Worm (Caenorhabditis elegans) whole organism, mixed stage, embryonic: ENCODE results near the gene dmsr-8.

Experiments used
- M03D4.4 ChIP-seq: sonication (generic microtip); optimal IDR thresholded peaks from 2 replicates; lab custom pipeline; 2017; ENCODE audit warnings: mild to moderate bottlenecking, missing genetic modification characterization, missing compliant biosample characterization
- bed-3 ChIP-seq: fragments of 200-800 bp; sonication (Bioruptor generic); optimal IDR thresholded peaks from 3 replicates; lab custom pipeline; 2018; ENCODE audit warnings: mild to moderate bottlenecking, missing genetic modification characterization, moderate library complexity, missing compliant biosample characterization
- blmp-1 ChIP-seq: fragments of 150-350 bp; optimal IDR thresholded peaks from 2 replicates; lab custom pipeline; 2014; ENCODE audit warnings: missing biosample characterization, missing genetic modification characterization
- ceh-39 ChIP-seq: fragments of 150-350 bp; optimal IDR thresholded peaks from 2 replicates; lab custom pipeline; 2014; ENCODE audit warnings: missing biosample characterization, missing genetic modification characterization
- ceh-43 ChIP-seq: fragments of 200-800 bp; sonication (Bioruptor generic); optimal IDR thresholded peaks from 2 replicates; lab custom pipeline; 2018; ENCODE audit warnings: mild to moderate bottlenecking, missing genetic modification characterization, moderate library complexity, missing compliant biosample characterization
- ceh-83 ChIP-seq: fragments of 200-800 bp; sonication (Bioruptor generic); optimal IDR thresholded peaks from 2 replicates; lab custom pipeline; 2018; ENCODE audit warnings: mild to moderate bottlenecking, missing genetic modification characterization, missing compliant biosample characterization
- ces-1 ChIP-seq: fragments of 150-350 bp; optimal IDR thresholded peaks from 2 replicates; lab custom pipeline; 2014; ENCODE audit warnings: missing biosample characterization, missing genetic modification reagents, missing genetic modification characterization
- cnd-1 ChIP-seq: fragments of 200-800 bp; sonication (Bioruptor generic); optimal IDR thresholded peaks from 2 replicates; lab custom pipeline; 2018; ENCODE audit warnings: mild to moderate bottlenecking, missing genetic modification characterization, missing compliant biosample characterization
- drap-1 ChIP-seq: fragments of 200-800 bp; sonication (Bioruptor generic); optimal IDR thresholded peaks from 3 replicates; lab custom pipeline; 2018; ENCODE audit warnings: mild to moderate bottlenecking, missing genetic modification characterization, missing compliant biosample characterization
- elt-1 ChIP-seq: sonication (generic microtip); optimal IDR thresholded peaks from 2 replicates; lab custom pipeline; 2017; ENCODE audit warnings: missing genetic modification characterization, mild to moderate bottlenecking, missing compliant biosample characterization, antibody characterized with exemption, moderate library complexity, borderline replicate concordance; ENCODE audit not compliant: insufficient read depth
- elt-3 ChIP-seq: fragments of 150-350 bp; optimal IDR thresholded peaks from 2 replicates; lab custom pipeline; 2014; ENCODE audit warnings: missing biosample characterization, missing genetic modification characterization
- flh-1 ChIP-seq: fragments of 200-800 bp; sonication (Bioruptor generic); optimal IDR thresholded peaks from 2 replicates; lab custom pipeline; 2018; ENCODE audit warnings: mild to moderate bottlenecking, missing genetic modification characterization, moderate library complexity, missing compliant biosample characterization
- ham-2 ChIP-seq: fragments of 200-800 bp; sonication (Bioruptor generic); optimal IDR thresholded peaks from 2 replicates; lab custom pipeline; 2018; ENCODE audit warnings: mild to moderate bottlenecking, missing genetic modification characterization, missing compliant biosample characterization
- hlh-1 ChIP-seq: fragments of 150-350 bp; optimal IDR thresholded peaks from 2 replicates; lab custom pipeline; 2014; ENCODE audit warnings: missing biosample characterization, missing genetic modification reagents, missing genetic modification characterization
- lin-13 ChIP-seq: fragments of 150-350 bp; optimal IDR thresholded peaks from 2 replicates; lab custom pipeline; 2014; ENCODE audit warnings: missing biosample characterization, missing genetic modification characterization
- lin-32 ChIP-seq: fragments of 200-800 bp; sonication (Bioruptor generic); optimal IDR thresholded peaks from 2 replicates; lab custom pipeline; 2018; ENCODE audit warnings: mild to moderate bottlenecking, missing genetic modification characterization, missing compliant biosample characterization
- lsy-2 ChIP-seq: fragments of 150-350 bp; optimal IDR thresholded peaks from 2 replicates; lab custom pipeline; 2014; ENCODE audit warnings: missing biosample characterization, missing genetic modification characterization
- mab-5 ChIP-seq: fragments of 150-350 bp; optimal IDR thresholded peaks from 2 replicates; lab custom pipeline; 2014; ENCODE audit warnings: missing biosample characterization, missing genetic modification characterization
- mep-1 ChIP-seq: fragments of 150-350 bp; optimal IDR thresholded peaks from 2 replicates; lab custom pipeline; 2017; ENCODE audit warnings: missing biosample characterization, missing genetic modification reagents, missing genetic modification characterization, inconsistent platforms
- mls-2 ChIP-seq: sonication (generic microtip); optimal IDR thresholded peaks from 2 replicates; lab custom pipeline; 2016; ENCODE audit warnings: mild to moderate bottlenecking, missing genetic modification characterization, moderate library complexity, missing compliant biosample characterization
- nhr-12 ChIP-seq: fragments of 150-350 bp; optimal IDR thresholded peaks from 2 replicates; lab custom pipeline; 2014; ENCODE audit warnings: missing biosample characterization, missing genetic modification characterization
- nhr-2 ChIP-seq: fragments of 150-350 bp; optimal IDR thresholded peaks from 2 replicates; lab custom pipeline; 2014; ENCODE audit warnings: missing biosample characterization, missing genetic modification characterization
- nhr-237 ChIP-seq: fragments of 150-350 bp; optimal IDR thresholded peaks from 2 replicates; lab custom pipeline; 2014; ENCODE audit warnings: missing biosample characterization, missing genetic modification characterization
- nhr-28 ChIP-seq: fragments of 150-350 bp; optimal IDR thresholded peaks from 2 replicates; lab custom pipeline; 2014; ENCODE audit warnings: missing biosample characterization, missing genetic modification characterization
- nhr-76 ChIP-seq: sonication (generic microtip); optimal IDR thresholded peaks from 2 replicates; lab custom pipeline; 2017; ENCODE audit warnings: missing biosample characterization, missing genetic modification characterization
- pha-4 ChIP-seq: fragments of 150-350 bp; optimal IDR thresholded peaks from 2 replicates; lab custom pipeline; 2018; ENCODE audit warnings: missing biosample characterization, missing genetic modification reagents, missing genetic modification characterization
- sem-2 ChIP-seq: fragments of 200-800 bp; sonication (Bioruptor generic); optimal IDR thresholded peaks from 2 replicates; lab custom pipeline; 2018; ENCODE audit warnings: mild to moderate bottlenecking, missing genetic modification characterization, missing compliant biosample characterization
- snpc-4 ChIP-seq: fragments of 150-350 bp; optimal IDR thresholded peaks from 2 replicates; lab custom pipeline; 2014; ENCODE audit warnings: missing biosample characterization, missing genetic modification characterization
- sptf-1 ChIP-seq: sonication (generic microtip); optimal IDR thresholded peaks from 2 replicates; lab custom pipeline; 2017; ENCODE audit warnings: mild to moderate bottlenecking, missing genetic modification characterization, moderate library complexity, missing compliant biosample characterization
- tbx-8 ChIP-seq: fragments of 200-800 bp; sonication (Bioruptor generic); optimal IDR thresholded peaks from 2 replicates; lab custom pipeline; 2018; ENCODE audit warnings: mild to moderate bottlenecking, missing genetic modification characterization, moderate library complexity, missing compliant biosample characterization
- unc-120 ChIP-seq: sonication (generic microtip); optimal IDR thresholded peaks from 2 replicates; lab custom pipeline; 2017; ENCODE audit warnings: missing genetic modification characterization, missing compliant biosample characterization; ENCODE audit not compliant: poor library complexity, severe bottlenecking
- unc-39 ChIP-seq: fragments of 150-350 bp; optimal IDR thresholded peaks from 2 replicates; lab custom pipeline; 2014; ENCODE audit warnings: missing biosample characterization, missing genetic modification characterization
- unc-62 ChIP-seq: fragments of 150-350 bp; optimal IDR thresholded peaks from 2 replicates; lab custom pipeline; 2014; ENCODE audit warnings: missing biosample characterization, missing genetic modification reagents, missing genetic modification characterization
- zip-8 ChIP-seq: fragments of 150-350 bp; optimal IDR thresholded peaks from 2 replicates; lab custom pipeline; 2014; ENCODE audit warnings: missing biosample characterization, missing genetic modification characterization
- ztf-11 ChIP-seq: fragments of 150-350 bp; optimal IDR thresholded peaks from 2 replicates; lab custom pipeline; 2014; ENCODE audit warnings: missing biosample characterization, missing genetic modification characterization

Gene dmsr-8

DNA sequence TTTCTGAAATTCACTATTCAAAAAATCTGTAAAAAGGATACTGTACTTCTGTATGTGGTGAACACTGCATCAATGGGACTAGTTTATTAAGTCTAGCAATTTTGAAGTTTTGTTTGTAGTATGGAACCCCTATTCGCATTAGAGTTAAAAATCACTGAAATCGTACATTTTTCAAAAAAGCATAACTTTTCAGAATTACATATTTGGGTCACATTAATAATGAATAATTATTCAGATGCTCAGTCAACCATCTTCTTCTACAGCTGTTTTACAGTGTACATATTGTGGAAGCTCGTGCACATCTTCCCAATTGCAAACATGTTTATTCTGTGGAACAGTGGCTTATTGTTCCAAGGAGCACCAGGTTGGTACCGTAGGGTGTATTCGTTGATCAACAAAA, 45.5 kb downstream of the dmsr-8 start:
- TF ChIP-seq lin-13 (tag; lab: Kevin White, UChicago) = no peak
- no peak for TF ChIP-seq lsy-2 (tag; lab: Kevin White, UChicago)
- no peak for TF ChIP-seq snpc-4
- TF ChIP-seq nhr-76 (tag; lab: Kevin White, UChicago) = no peak
- no peak for TF ChIP-seq bed-3 (GFP tag; lab: Kevin White, UChicago)
- TF ChIP-seq unc-39 (tag; lab: Kevin White, UChicago) = no peak
- TF ChIP-seq, all 35 proteins: peak for 0

DNA sequence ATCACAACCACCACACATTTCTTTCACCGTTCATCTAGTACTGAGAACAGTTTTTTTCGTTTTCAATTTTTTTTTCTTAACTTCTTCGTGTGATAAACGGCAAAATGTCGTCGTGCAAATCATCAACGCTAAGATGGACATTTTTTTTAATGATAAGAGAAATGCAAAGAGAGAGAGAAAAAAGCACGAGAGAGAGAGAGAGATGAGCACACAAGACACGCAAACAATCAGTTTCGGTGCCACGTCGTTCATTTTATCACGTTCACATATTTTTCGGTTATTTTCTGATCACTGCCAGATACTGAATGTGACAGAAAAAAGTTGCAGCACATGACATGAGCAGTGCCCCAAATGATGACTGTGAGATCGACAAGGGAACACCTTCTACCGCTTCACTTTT, 46.0 kb downstream of the dmsr-8 start, which contains the start of gene egl-9:
Gene egl-9 (plus strand): TSS at position 328 of the 400 bp plus-strand sequence.
- no peak for TF ChIP-seq nhr-12 (tag; lab: Kevin White, UChicago)
- TF ChIP-seq M03D4.4 = no peak
- TF ChIP-seq zip-8 (tag; lab: Kevin White, UChicago) = no peak
- no peak for TF ChIP-seq mep-1 (tag; lab: Kevin White, UChicago)
- no peak for TF ChIP-seq lsy-2 (tag; lab: Kevin White, UChicago)
- TF ChIP-seq bed-3 (GFP tag; lab: Kevin White, UChicago) = no peak
- no peak for TF ChIP-seq mab-5 (tag; lab: Kevin White, UChicago)

DNA sequence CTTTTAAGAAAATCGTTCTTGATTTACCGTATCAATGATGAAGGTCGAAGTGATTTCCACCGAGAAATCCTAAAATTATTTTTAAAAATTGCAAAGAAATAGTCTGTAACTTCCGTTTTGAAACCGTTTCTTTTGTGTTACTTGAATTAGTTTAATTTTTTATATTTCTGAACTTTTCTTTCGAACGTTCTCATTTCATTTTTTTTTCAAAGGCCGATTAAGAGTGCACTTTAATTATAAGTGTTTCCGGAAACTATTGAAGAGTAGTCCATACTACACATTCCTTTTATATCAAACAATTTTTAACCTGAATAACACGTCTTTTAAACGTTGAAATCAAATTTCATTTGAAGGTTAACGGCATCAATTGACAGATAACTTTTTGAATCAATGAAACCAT, 46.5 kb downstream of the dmsr-8 start:
- no peak for TF ChIP-seq sem-2
- TF ChIP-seq blmp-1 (tag; lab: Kevin White, UChicago) = no peak
- no peak for TF ChIP-seq ham-2 (GFP tag; lab: Kevin White, UChicago)
- TF ChIP-seq nhr-2 (tag; lab: Kevin White, UChicago) = no peak
- no peak for TF ChIP-seq nhr-12 (tag; lab: Kevin White, UChicago)
- TF ChIP-seq ceh-43 = no peak
- no peak for TF ChIP-seq unc-62
- no peak for TF ChIP-seq ceh-83 (GFP tag; lab: Kevin White, UChicago)
- no peak for TF ChIP-seq drap-1 (GFP tag; lab: Kevin White, UChicago)
- no peak for TF ChIP-seq flh-1 (GFP tag; lab: Kevin White, UChicago)
- no peak for TF ChIP-seq M03D4.4
- TF ChIP-seq cnd-1 (tag; lab: Kevin White, UChicago) = no peak
- no peak for TF ChIP-seq lsy-2 (tag; lab: Kevin White, UChicago)

DNA sequence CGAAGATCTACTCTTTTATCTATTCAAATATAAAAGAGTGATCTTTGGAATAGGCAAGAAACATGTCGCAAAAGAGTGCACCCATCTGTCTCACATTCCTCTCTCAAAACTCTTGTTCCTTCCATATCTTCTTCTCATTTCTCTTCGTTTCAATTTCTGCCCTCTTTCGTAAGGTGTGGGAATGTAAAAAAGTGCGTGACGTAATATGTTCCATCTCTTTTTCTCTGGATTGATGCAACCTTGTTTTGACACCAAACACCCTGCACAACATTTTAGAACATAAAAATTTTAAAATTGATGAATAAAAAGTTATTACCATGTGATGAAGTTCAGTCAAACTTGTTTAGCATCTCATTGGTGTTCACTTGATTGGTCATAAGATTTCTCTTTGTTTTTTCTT, 47.1 kb downstream of the dmsr-8 start:
- TF ChIP-seq nhr-76 (tag; lab: Kevin White, UChicago) (no peak), zip-8 (tag; lab: Kevin White, UChicago) (peak; percentile 67)

DNA sequence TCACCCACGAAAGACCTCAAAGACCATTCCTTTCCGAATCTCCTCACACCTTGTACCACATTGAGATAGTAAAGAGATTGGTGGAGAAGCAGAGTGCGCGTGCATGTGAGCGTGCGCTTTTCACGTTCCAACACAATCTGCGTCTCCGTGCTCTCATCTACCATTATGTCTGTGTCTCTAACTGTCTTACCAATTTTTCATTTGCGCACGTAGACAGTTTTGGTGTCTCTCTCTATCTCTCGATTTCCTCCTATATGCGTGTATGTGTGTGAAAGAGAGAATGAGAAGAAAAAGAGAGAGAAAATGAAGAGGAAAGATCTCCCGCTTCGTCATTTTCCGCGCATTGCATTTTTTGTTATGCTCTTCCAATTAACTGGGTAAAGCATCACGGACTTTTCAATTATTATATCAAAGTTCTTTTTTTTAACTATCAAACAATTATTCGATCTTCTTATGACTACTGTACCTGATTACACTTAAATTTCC, 47.5 kb downstream of the dmsr-8 start:
- TF ChIP-seq pha-4 (peak; percentile 94), ceh-39 (tag; lab: Kevin White, UChicago) (peak; percentile 89), ham-2 (GFP tag; lab: Kevin White, UChicago) (peak; percentile 89), hlh-1 (peak; percentile 54), elt-3 (peak; percentile 58), flh-1 (GFP tag; lab: Kevin White, UChicago) (no peak), drap-1 (GFP tag; lab: Kevin White, UChicago) (peak; percentile 33), tbx-8 (no peak), ceh-43 (no peak), bed-3 (GFP tag; lab: Kevin White, UChicago) (no peak), sptf-1 (peak; percentile 60), zip-8 (tag; lab: Kevin White, UChicago) (no peak), mep-1 (tag; lab: Kevin White, UChicago) (peak; percentile 95), nhr-2 (tag; lab: Kevin White, UChicago) (peak; percentile 59), unc-39 (tag; lab: Kevin White, UChicago) (no peak), sem-2 (no peak), nhr-28 (tag; lab: Kevin White, UChicago) (peak; percentile 2), lin-32 (GFP tag; lab: Kevin White, UChicago) (no peak), unc-120 (tag; lab: Kevin White, UChicago) (peak; percentile 96), elt-1 (peak; percentile 65), cnd-1 (tag; lab: Kevin White, UChicago) (peak; percentile 60), ces-1 (GFP tag; lab: Kevin White, UChicago) (peak; percentile 90), lsy-2 (tag; lab: Kevin White, UChicago) (peak; percentile 77), unc-62 (peak; percentile 84), M03D4.4 (peak; percentile 69), mab-5 (tag; lab: Kevin White, UChicago) (no peak), snpc-4 (no peak), nhr-12 (tag; lab: Kevin White, UChicago) (no peak), lin-13 (tag; lab: Kevin White, UChicago) (peak; percentile 68), nhr-76 (tag; lab: Kevin White, UChicago) (no peak), nhr-237 (tag; lab: Kevin White, UChicago) (peak; percentile 96), ceh-83 (GFP tag; lab: Kevin White, UChicago) (peak; percentile 8), ztf-11 (tag; lab: Kevin White, UChicago) (peak; percentile 55), mls-2 (tag; lab: Kevin White, UChicago) (peak; percentile 78), blmp-1 (tag; lab: Kevin White, UChicago) (no peak)
